Worm (Caenorhabditis elegans): ENCODE measurements around the gene Y53F4B.25.

DNA sequence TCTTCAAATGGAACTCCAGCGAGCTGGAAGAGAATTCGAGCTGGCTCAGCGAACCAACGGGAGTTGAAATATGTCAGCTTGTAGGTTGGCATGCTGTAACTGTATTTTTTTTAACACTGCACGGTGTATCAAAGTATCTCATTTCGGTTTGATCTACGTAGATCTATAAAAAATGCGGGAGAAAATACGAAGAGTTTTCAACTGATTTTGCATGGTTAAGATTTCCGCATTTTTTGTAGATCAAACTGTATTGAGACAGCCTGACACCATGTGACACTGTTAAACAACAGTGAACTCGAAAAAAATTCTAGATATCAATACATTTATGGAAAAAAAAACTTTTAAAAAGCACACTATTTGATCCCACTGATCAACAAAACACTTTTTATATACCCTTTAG is 42.5 kb downstream of the Y53F4B.25 start, which contains the start of gene gst-32:
- TF ChIP-seq nhr-11 (tag; optimal IDR thresholded peaks at IDR 0.05), result no peak
- no peak for TF ChIP-seq ama-1 (optimal IDR thresholded peaks at IDR 0.05)
- TF ChIP-seq nhr-21 (tag; optimal IDR thresholded peaks at IDR 0.05), result no peak
- no peak for TF ChIP-seq R02D3.7 (tag; optimal IDR thresholded peaks at IDR 0.05)
- TF ChIP-seq lin-39 (tag; optimal IDR thresholded peaks at IDR 0.05), result no peak
- no peak for TF ChIP-seq F13H6.1 (tag; optimal IDR thresholded peaks at IDR 0.05)
- TF ChIP-seq elt-3 (tag; optimal IDR thresholded peaks at IDR 0.05), result no peak
- TF ChIP-seq egl-27 (tag; optimal IDR thresholded peaks at IDR 0.05), result no peak
- no peak for TF ChIP-seq ZK546.5 (tag; optimal IDR thresholded peaks at IDR 0.05)
- TF ChIP-seq dmd-4 (tag; optimal IDR thresholded peaks at IDR 0.05), result no peak
- no peak for TF ChIP-seq ceh-82 (tag; optimal IDR thresholded peaks at IDR 0.05)
- no peak for TF ChIP-seq nhr-12 (tag; optimal IDR thresholded peaks at IDR 0.05)
- TF ChIP-seq lsy-2 (tag; optimal IDR thresholded peaks at IDR 0.05), result no peak

All from whole organism, L2 larva.